Fruit fly (Drosophila melanogaster) whole organism, embryonic: ENCODE measurements around the gene VhaAC45RP.

Experiments used
- ATbp ChIP-seq: fragments of 200-800 bp; sonication (Bioruptor generic); optimal IDR thresholded peaks from 2 replicates; lab custom pipeline; 2017; ENCODE audit warnings: missing biosample characterization, mild to moderate bottlenecking, missing genetic modification characterization, missing genetic modification reagents
- Antp ChIP-seq: fragments of 200-800 bp; sonication (Bioruptor generic); optimal IDR thresholded peaks from 3 replicates; lab custom pipeline; 2016; ENCODE audit warnings: missing biosample characterization, missing genetic modification characterization
- Atf-2 ChIP-seq: fragments of 200-800 bp; sonication (Bioruptor generic); optimal IDR thresholded peaks from 2 replicates; lab custom pipeline; 2016; ENCODE audit warnings: missing biosample characterization, missing genetic modification characterization
- CG10321 ChIP-seq: fragments of 200-800 bp; sonication (Bioruptor generic); IDR thresholded peaks from 2 replicates; pipeline ENCODE4 v1.3.6; 2022; ENCODE audit warnings: missing biosample characterization, missing genetic modification characterization
- CG11723 ChIP-seq: fragments of 200-800 bp; sonication (Bioruptor generic); optimal IDR thresholded peaks from 2 replicates; lab custom pipeline; 2017; ENCODE audit warnings: missing biosample characterization, mild to moderate bottlenecking, missing genetic modification characterization
- CG13296 ChIP-seq: fragments of 200-800 bp; sonication (Bioruptor generic); optimal IDR thresholded peaks from 3 replicates; lab custom pipeline; 2018; ENCODE audit warnings: missing biosample characterization, mild to moderate bottlenecking, missing genetic modification characterization
- CG16863 ChIP-seq: fragments of 200-800 bp; sonication (Bioruptor generic); optimal IDR thresholded peaks from 3 replicates; lab custom pipeline; 2016; ENCODE audit warnings: missing biosample characterization, missing genetic modification characterization
- CG17385 ChIP-seq: fragments of 200-800 bp; sonication (Bioruptor generic); optimal IDR thresholded peaks from 3 replicates; lab custom pipeline; 2018; ENCODE audit warnings: missing biosample characterization, mild to moderate bottlenecking, missing genetic modification characterization
- CG17568 ChIP-seq: fragments of 200-800 bp; sonication (Bioruptor generic); optimal IDR thresholded peaks from 2 replicates; lab custom pipeline; 2018; ENCODE audit warnings: missing biosample characterization, mild to moderate bottlenecking, missing genetic modification characterization, moderate library complexity
- CG17829 ChIP-seq: fragments of 200-800 bp; optimal IDR thresholded peaks from 2 replicates; lab custom pipeline; 2019; ENCODE audit warnings: missing biosample characterization, mild to moderate bottlenecking, missing genetic modification characterization, moderate library complexity
- CG32767 ChIP-seq: fragments of 200-800 bp; sonication (Bioruptor generic); IDR thresholded peaks from 2 replicates; pipeline ENCODE4 v1.3.6; 2022; ENCODE audit warnings: missing biosample characterization, missing genetic modification characterization
- CG32772 ChIP-seq: fragments of 200-800 bp; sonication (Bioruptor generic); IDR thresholded peaks from 2 replicates; pipeline ENCODE4 v1.3.6; 2022; ENCODE audit warnings: missing biosample characterization, missing genetic modification characterization
- CG33213 ChIP-seq: fragments of 200-800 bp; sonication (Bioruptor generic); optimal IDR thresholded peaks from 3 replicates; lab custom pipeline; 2016; ENCODE audit warnings: missing biosample characterization, missing genetic modification characterization
- CG33557 ChIP-seq: fragments of 200-800 bp; sonication (Bioruptor generic); optimal IDR thresholded peaks from 2 replicates; lab custom pipeline; 2019; ENCODE audit warnings: missing biosample characterization, mild to moderate bottlenecking, missing genetic modification characterization, moderate library complexity
- CG3847 ChIP-seq: fragments of 200-800 bp; sonication (Bioruptor generic); IDR thresholded peaks from 2 replicates; pipeline ENCODE4 v1.3.6; 2022; ENCODE audit warnings: missing biosample characterization, missing genetic modification characterization
- CG3995 ChIP-seq: fragments of 200-800 bp; sonication (Bioruptor generic); optimal IDR thresholded peaks from 3 replicates; lab custom pipeline; 2016; ENCODE audit warnings: missing biosample characterization, missing genetic modification characterization
- CG4617 ChIP-seq: fragments of 200-800 bp; sonication (Bioruptor generic); optimal IDR thresholded peaks from 3 replicates; lab custom pipeline; 2016; ENCODE audit warnings: missing biosample characterization, missing genetic modification characterization, borderline replicate concordance
- CG6654 ChIP-seq: fragments of 200-800 bp; sonication (Bioruptor generic); optimal IDR thresholded peaks from 2 replicates; lab custom pipeline; 2017; ENCODE audit warnings: missing biosample characterization, mild to moderate bottlenecking, missing genetic modification characterization
- CG6854 ChIP-seq: fragments of 200-800 bp; sonication (Bioruptor generic); optimal IDR thresholded peaks from 3 replicates; lab custom pipeline; 2017; ENCODE audit warnings: missing biosample characterization, mild to moderate bottlenecking, missing genetic modification characterization
- CG8281 ChIP-seq: fragments of 200-800 bp; sonication (Bioruptor generic); optimal IDR thresholded peaks from 2 replicates; lab custom pipeline; 2018; ENCODE audit warnings: missing biosample characterization, mild to moderate bottlenecking, missing genetic modification characterization, moderate library complexity
- CG8359 ChIP-seq: fragments of 200-800 bp; sonication (Bioruptor generic); optimal IDR thresholded peaks from 2 replicates; lab custom pipeline; 2017; ENCODE audit warnings: missing biosample characterization, mild to moderate bottlenecking, missing genetic modification characterization, borderline replicate concordance
- CG8478 ChIP-seq: fragments of >200 bp; optimal IDR thresholded peaks from 2 replicates; lab custom pipeline; 2018
- CG8944 ChIP-seq: fragments of 200-800 bp; sonication (Bioruptor generic); optimal IDR thresholded peaks from 3 replicates; lab custom pipeline; 2016; ENCODE audit warnings: missing biosample characterization, missing genetic modification characterization
- CG9437 ChIP-seq: fragments of 200-800 bp; sonication (Bioruptor generic); optimal IDR thresholded peaks from 2 replicates; lab custom pipeline; 2018; ENCODE audit warnings: missing biosample characterization, mild to moderate bottlenecking, missing genetic modification characterization
- CG9876 ChIP-seq: fragments of 200-800 bp; sonication (Bioruptor generic); optimal IDR thresholded peaks from 2 replicates; lab custom pipeline; 2016; ENCODE audit warnings: missing biosample characterization, missing genetic modification characterization
- Dbx ChIP-seq: fragments of 200-800 bp; sonication (Bioruptor generic); IDR thresholded peaks from 3 replicates; pipeline ENCODE4 v1.3.6; 2022; ENCODE audit warnings: missing biosample characterization, missing genetic modification characterization
- Dip2 ChIP-seq: fragments of 200-800 bp; sonication (Bioruptor generic); IDR thresholded peaks from 2 replicates; pipeline ENCODE4 v1.3.6; 2022; ENCODE audit warnings: missing biosample characterization, missing genetic modification characterization
- Ets65A ChIP-seq: fragments of 200-800 bp; sonication (Bioruptor generic); peaks from one replicate; lab custom pipeline; 2016; ENCODE audit warnings: missing biosample characterization, missing genetic modification characterization
- GATAe ChIP-seq: fragments of 200-800 bp; sonication (Bioruptor generic); conservative IDR thresholded peaks from 2 replicates; pipeline ENCODE4 v1.3.6; 2022; ENCODE audit warnings: missing biosample characterization, missing genetic modification characterization
- HHEX ChIP-seq: fragments of 200-800 bp; sonication (Bioruptor generic); optimal IDR thresholded peaks from 3 replicates; lab custom pipeline; 2017; ENCODE audit warnings: missing biosample characterization, mild to moderate bottlenecking, missing genetic modification characterization, missing genetic modification reagents
- HLHmδ ChIP-seq: fragments of 200-800 bp; sonication (Bioruptor generic); optimal IDR thresholded peaks from 2 replicates; lab custom pipeline; 2018; ENCODE audit warnings: missing biosample characterization, mild to moderate bottlenecking, missing genetic modification characterization, moderate library complexity
- Hand ChIP-seq: fragments of 200-800 bp; sonication (Bioruptor generic); optimal IDR thresholded peaks from 2 replicates; lab custom pipeline; 2017; ENCODE audit warnings: mild to moderate bottlenecking, missing biosample characterization, missing genetic modification reagents, missing genetic modification characterization
- HmgD ChIP-seq: fragments of 200-800 bp; sonication (Bioruptor generic); optimal IDR thresholded peaks from 3 replicates; lab custom pipeline; 2016; ENCODE audit warnings: missing biosample characterization, missing genetic modification characterization
- Hr51 ChIP-seq, 2 experiments: fragments of 200-800 bp; sonication (Bioruptor generic); optimal IDR thresholded peaks; 2 replicates in 1 of 2; 3 replicates in 1 of 2; lab custom pipeline; 2016 to 2018; ENCODE audit warnings: missing biosample characterization in 2 of 2, missing genetic modification characterization in 2 of 2, mild to moderate bottlenecking in 1 of 2, moderate library complexity in 1 of 2
- MBD-R2 ChIP-seq: fragments of 200-800 bp; sonication (Bioruptor generic); IDR thresholded peaks from 2 replicates; pipeline ENCODE4 v1.3.6; 2022; ENCODE audit warnings: missing biosample characterization, missing genetic modification characterization
- Nf-YC ChIP-seq: fragments of 200-800 bp; optimal IDR thresholded peaks from 3 replicates; lab custom pipeline; 2019; ENCODE audit warnings: missing biosample characterization, mild to moderate bottlenecking, missing genetic modification characterization, moderate library complexity
- Ptx1 ChIP-seq: fragments of 200-800 bp; sonication (Bioruptor generic); IDR thresholded peaks from 2 replicates; pipeline ENCODE4 v1.3.6; 2022; ENCODE audit warnings: missing biosample characterization, missing genetic modification characterization
- Scr ChIP-seq: fragments of 200-800 bp; sonication (Bioruptor generic); IDR thresholded peaks from 2 replicates; pipeline ENCODE4 v1.3.6; 2022; ENCODE audit warnings: missing biosample characterization, missing genetic modification characterization; ENCODE audit not compliant: partially characterized antibody
- Sin3A ChIP-seq: fragments of >200 bp; optimal IDR thresholded peaks from 2 replicates; lab custom pipeline; 2018
- Spps ChIP-seq: fragments of 200-800 bp; sonication (Bioruptor generic); optimal IDR thresholded peaks from 2 replicates; lab custom pipeline; 2018; ENCODE audit warnings: missing biosample characterization, mild to moderate bottlenecking, missing genetic modification characterization
- Sry-β ChIP-seq: fragments of 200-800 bp; sonication (Bioruptor generic); optimal IDR thresholded peaks from 2 replicates; lab custom pipeline; 2018; ENCODE audit warnings: missing biosample characterization, mild to moderate bottlenecking, missing genetic modification characterization, moderate library complexity
- Sry-δ ChIP-seq: fragments of 200-800 bp; sonication (Bioruptor generic); optimal IDR thresholded peaks from 2 replicates; lab custom pipeline; 2016; ENCODE audit warnings: missing biosample characterization, missing genetic modification characterization
- Stat92E ChIP-seq, 3 experiments: fragments of >200 bp in 2 of 3; fragments of 200-800 bp in 1 of 3; sonication (Bioruptor generic) in 1 of 3; optimal IDR thresholded peaks; 2 replicates each; lab custom pipeline; 2017 to 2019; ENCODE audit warnings: missing biosample characterization in 3 of 3, missing genetic modification characterization in 3 of 3, mild to moderate bottlenecking in 1 of 3, moderate library complexity in 1 of 3
- chinmo ChIP-seq: fragments of 200-800 bp; sonication (Bioruptor generic); IDR thresholded peaks from 4 replicates; pipeline ENCODE4 v1.3.6; 2022; ENCODE audit warnings: missing biosample characterization, missing genetic modification characterization; ENCODE audit not compliant: partially characterized antibody
- gem ChIP-seq: fragments of 200-800 bp; sonication (Bioruptor generic); optimal IDR thresholded peaks from 2 replicates; lab custom pipeline; 2019; ENCODE audit warnings: missing biosample characterization, mild to moderate bottlenecking, missing genetic modification characterization, moderate library complexity
- hbn ChIP-seq: fragments of 200-800 bp; sonication (Bioruptor generic); IDR thresholded peaks from 2 replicates; pipeline ENCODE4 v1.3.6; 2022; ENCODE audit warnings: missing biosample characterization, missing genetic modification characterization; ENCODE audit not compliant: partially characterized antibody
- insv ChIP-seq, 2 experiments: fragments of 200-800 bp; sonication (Bioruptor generic); optimal IDR thresholded peaks; 3 replicates each; lab custom pipeline; 2016 to 2018; ENCODE audit warnings: missing biosample characterization in 2 of 2, missing genetic modification characterization in 2 of 2
- sim ChIP-seq: fragments of 200-800 bp; sonication (Bioruptor generic); IDR thresholded peaks from 2 replicates; pipeline ENCODE4 v1.3.6; 2022; ENCODE audit warnings: missing biosample characterization, missing genetic modification characterization

Gene VhaAC45RP

DNA sequence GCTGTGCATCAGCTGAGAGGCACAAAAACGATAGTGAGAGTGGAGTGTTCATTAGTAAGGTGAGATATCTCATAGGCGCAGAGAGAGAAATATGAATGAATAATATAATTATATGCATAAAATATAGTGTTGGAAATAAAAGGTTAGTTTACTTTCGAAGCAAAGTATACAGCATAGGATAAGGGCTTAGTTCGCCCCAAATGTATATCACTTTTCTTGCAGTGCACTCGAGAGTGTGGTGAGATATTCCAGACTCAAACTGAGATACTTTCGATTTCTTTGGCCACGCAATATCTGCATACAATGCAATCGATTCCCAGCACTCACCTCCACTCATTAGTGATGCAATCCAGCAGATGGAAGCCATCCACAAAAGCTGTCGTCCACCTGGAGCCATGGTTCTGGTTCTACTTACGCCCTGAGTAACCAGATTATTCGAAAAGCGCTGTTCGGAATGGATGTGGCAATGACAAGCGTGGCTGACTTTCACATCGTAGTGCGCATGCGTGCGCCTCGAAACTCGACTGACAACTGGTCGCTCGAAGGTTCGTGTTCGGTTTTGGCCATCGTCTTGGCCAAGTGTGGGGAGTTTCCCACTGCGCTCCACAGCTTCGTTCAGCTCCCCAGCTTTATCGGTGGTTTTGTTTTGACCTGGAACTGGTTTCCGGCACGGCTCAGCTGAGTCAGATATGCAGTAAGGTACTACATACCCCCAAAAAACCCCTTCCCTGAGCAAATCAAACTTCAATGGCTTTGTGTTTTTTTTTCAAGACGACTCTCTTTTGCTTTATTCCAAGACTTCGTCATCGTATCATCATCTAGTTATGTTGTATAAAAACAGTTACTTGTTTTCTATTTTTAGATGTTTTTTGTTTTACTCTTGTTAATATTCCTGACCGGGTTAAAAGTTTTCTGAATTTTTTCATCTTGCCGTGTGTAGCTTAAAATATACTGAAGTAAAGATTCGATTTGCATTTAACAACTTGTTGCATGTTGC, 4.8 kb upstream of the VhaAC45RP start, which contains the start of gene Rsod (continued):
- TF ChIP-seq chinmo (GFP tag; lab: Robert Waterston, UW) = peak; percentile 87; the same call in 2 of the 4 replicates
- peak; percentile 32; the same call in 1 of the 2 replicates for TF ChIP-seq MBD-R2 (GFP tag; lab: Robert Waterston, UW)
- no peak for TF ChIP-seq CG17385 (GFP tag; lab: Kevin White, UChicago)
- no peak for TF ChIP-seq HmgD (GFP tag; lab: Kevin White, UChicago)
- no peak for TF ChIP-seq Nf-YC (tag; lab: Kevin White, UChicago)
- TF ChIP-seq Ets65A (GFP tag; lab: Kevin White, UChicago) = no peak
- TF ChIP-seq CG8359 (GFP tag; lab: Kevin White, UChicago) = peak; percentile 25
- no peak for TF ChIP-seq hbn (GFP tag; lab: Robert Waterston, UW)
- peak in 1 of 3 experiments; percentile 73 for TF ChIP-seq Stat92E (GFP tag; optimal IDR thresholded peaks at IDR 0.05; lab: Kevin White, UChicago)
- TF ChIP-seq CG8281 (tag; lab: Kevin White, UChicago) = no peak
- peak; percentile 35 for TF ChIP-seq Spps (tag; lab: Kevin White, UChicago)
- TF ChIP-seq CG17568 (GFP tag; lab: Kevin White, UChicago) = peak; percentile 31
- peak; percentile 74 for TF ChIP-seq gem
- no peak for TF ChIP-seq Atf-2
- no peak for TF ChIP-seq CG10321
- TF ChIP-seq CG32767 (GFP tag; lab: Robert Waterston, UW) = peak; percentile 38; the same call in 1 of the 2 replicates
- peak; percentile 15 for TF ChIP-seq CG9437 (GFP tag; lab: Kevin White, UChicago)
- TF ChIP-seq Dbx (GFP tag; lab: Robert Waterston, UW) = no peak
- TF ChIP-seq CG8944 (GFP tag; lab: Kevin White, UChicago) = no peak
- no peak for TF ChIP-seq Antp (GFP tag; lab: Kevin White, UChicago)
- TF ChIP-seq CG9876 = no peak
- TF ChIP-seq CG4617 (GFP tag; lab: Kevin White, UChicago) = no peak
- peak; percentile 38 for TF ChIP-seq HHEX (GFP tag; lab: Kevin White, UChicago)
- TF ChIP-seq Hand (GFP tag; lab: Kevin White, UChicago) = no peak
- TF ChIP-seq CG6654 (GFP tag; lab: Kevin White, UChicago) = no peak
- TF ChIP-seq CG6854 (GFP tag; lab: Kevin White, UChicago) = no peak
- peak; percentile 52; the same call in 1 of the 2 replicates for TF ChIP-seq CG32772 (GFP tag; lab: Robert Waterston, UW)
- TF ChIP-seq Sry-β (GFP tag; lab: Kevin White, UChicago) = no peak
- TF ChIP-seq Scr (GFP tag; lab: Robert Waterston, UW) = no peak
- peak; percentile 41 for TF ChIP-seq sim
- peak; percentile 50 for TF ChIP-seq CG33557
- TF ChIP-seq CG16863 (GFP tag; lab: Kevin White, UChicago) = peak; percentile 7
- no peak for TF ChIP-seq Dip2
- TF ChIP-seq CG3995 (GFP tag; lab: Kevin White, UChicago) = no peak
- peak in 1 of 2 experiments; percentile 66 for TF ChIP-seq Hr51 (GFP tag; optimal IDR thresholded peaks at IDR 0.05; lab: Kevin White, UChicago)
- TF ChIP-seq insv (GFP tag; optimal IDR thresholded peaks at IDR 0.05; lab: Kevin White, UChicago) = no peak
- no peak for TF ChIP-seq CG8478 (lab: Kevin White, UChicago)
- TF ChIP-seq Sin3A = no peak
- TF ChIP-seq CG33213 = no peak
- peak; percentile 31 for TF ChIP-seq CG17829 (tag; lab: Kevin White, UChicago)
- peak; percentile 55 for TF ChIP-seq ATbp (GFP tag; lab: Kevin White, UChicago)
- TF ChIP-seq HLHmδ (GFP tag; lab: Kevin White, UChicago) = no peak
- TF ChIP-seq CG13296 (GFP tag; lab: Kevin White, UChicago) = no peak
- no peak for TF ChIP-seq GATAe (GFP tag; lab: Robert Waterston, UW)
- TF ChIP-seq CG11723 (GFP tag; lab: Kevin White, UChicago) = peak; percentile 36
- peak; percentile 31; the same call in 1 of the 2 replicates for TF ChIP-seq CG3847 (GFP tag; lab: Robert Waterston, UW)
- peak; percentile 78 for TF ChIP-seq Ptx1 (GFP tag; lab: Robert Waterston, UW)
- TF ChIP-seq Sry-δ (GFP tag; lab: Kevin White, UChicago) = no peak
